Worm (Caenorhabditis elegans): ENCODE measurements around the gene utp-20.

ce11 chrII:6500161-6500560 is 36.0 kb upstream of the utp-20 start, which contains the start of gene R05G9.5:
- TF ChIP-seq nhr-77 (tag; optimal IDR thresholded peaks at IDR 0.05): no peak
- no peak for TF ChIP-seq elt-3 (tag; optimal IDR thresholded peaks at IDR 0.05)
- no peak for TF ChIP-seq elt-2 (tag; optimal IDR thresholded peaks at IDR 0.05)
- no peak for TF ChIP-seq jun-1 (tag; optimal IDR thresholded peaks at IDR 0.05)
- no peak for TF ChIP-seq lin-15B (tag; optimal IDR thresholded peaks at IDR 0.05)

Data from whole organism, L3 larva.